Worm (Caenorhabditis elegans): ENCODE data around the gene mtm-9.

mtm-9 gene

ce11 chrV:3759419-3759915 lies 16.1 kb downstream of the mtm-9 start, which contains the start of gene chk-1:
Gene chk-1, minus strand, starts transcription at chrV:3759469.
- TF ChIP-seq snpc-1.1 (tag; optimal IDR thresholded peaks at IDR 0.05; ENCODE audit: insufficient read depth) = peak; percentile 9
- TF ChIP-seq rcor-1 (GFP tag; IDR thresholded peaks at IDR 0.05) = 0 out of 2 replicates have a peak, but pooled peaks have one; percentile 9
- peak; percentile 8 for TF ChIP-seq pha-4 (tag; optimal IDR thresholded peaks at IDR 0.05)
- no peak for TF ChIP-seq Y79H2A.3 (GFP tag; conservative IDR thresholded peaks at IDR 0.05)
- TF ChIP-seq Y53G8AR.9 (GFP tag; conservative IDR thresholded peaks at IDR 0.05) = no peak
- TF ChIP-seq efl-1 (GFP tag; optimal IDR thresholded peaks at IDR 0.05) = peak; percentile 80
- no peak for TF ChIP-seq lag-1 (GFP tag; IDR thresholded peaks at IDR 0.05)
- no peak for TF ChIP-seq cebp-1 (GFP tag; IDR thresholded peaks at IDR 0.05)
- no peak for TF ChIP-seq cebp-1 (tag; optimal IDR thresholded peaks at IDR 0.05)
- peak; percentile 88 for TF ChIP-seq lin-54 (GFP tag; optimal IDR thresholded peaks at IDR 0.05)
- peak; percentile 84 for TF ChIP-seq dpl-1 (GFP tag; optimal IDR thresholded peaks at IDR 0.05)
- TF ChIP-seq B0336.3 (GFP tag; IDR thresholded peaks at IDR 0.05) = no peak
- no peak for TF ChIP-seq F55B11.4 (tag; optimal IDR thresholded peaks at IDR 0.05; ENCODE audit: borderline replicate concordance, insufficient read depth)
- TF ChIP-seq C06A6.2 (GFP tag; conservative IDR thresholded peaks at IDR 0.05) = no peak
- no peak for TF ChIP-seq ceh-40 (GFP tag; IDR thresholded peaks at IDR 0.05)
- TF ChIP-seq attf-5 (GFP tag; optimal IDR thresholded peaks at IDR 0.05) = peak; percentile 71
- TF ChIP-seq dox-1 (GFP tag; IDR thresholded peaks at IDR 0.05) = peak; percentile 48
- TF ChIP-seq pbrm-1 (GFP tag; IDR thresholded peaks at IDR 0.05) = no peak
- no peak for TF ChIP-seq mel-28 (tag; optimal IDR thresholded peaks at IDR 0.05; ENCODE audit: borderline replicate concordance)
- no peak for TF ChIP-seq nhr-27 (tag; optimal IDR thresholded peaks at IDR 0.05)
- TF ChIP-seq attf-3 (GFP tag; conservative IDR thresholded peaks at IDR 0.05) = peak; percentile 98
- TF ChIP-seq dpff-1 (tag; optimal IDR thresholded peaks at IDR 0.05) = no peak
- no peak for TF ChIP-seq ztf-22 (GFP tag; optimal IDR thresholded peaks at IDR 0.05)
- TF ChIP-seq lin-35 (GFP tag; optimal IDR thresholded peaks at IDR 0.05) = peak in 2 of 3 experiments; percentile 32 to 87
- TF ChIP-seq hmg-20 (GFP tag; IDR thresholded peaks at IDR 0.05) = no peak
- peak; percentile 33; the same call in 1 of the 2 replicates for TF ChIP-seq madf-8 (GFP tag; conservative IDR thresholded peaks at IDR 0.05)
- peak; percentile 22; the same call in 1 of the 2 replicates for TF ChIP-seq mcd-1 (GFP tag; IDR thresholded peaks at IDR 0.05)
- peak; percentile 77 for TF ChIP-seq F23B12.7 (tag; optimal IDR thresholded peaks at IDR 0.05; ENCODE audit: insufficient read depth)
- TF ChIP-seq lir-1 (GFP tag; conservative IDR thresholded peaks at IDR 0.05) = no peak
- 0 out of 2 replicates have a peak, but pooled peaks have one; percentile 8 for TF ChIP-seq zfh-2 (GFP tag; conservative IDR thresholded peaks at IDR 0.05)
- TF ChIP-seq egl-44 (GFP tag; IDR thresholded peaks at IDR 0.05) = no peak
- no peak for TF ChIP-seq attf-6 (GFP tag; IDR thresholded peaks at IDR 0.05)
- TF ChIP-seq snpc-3.4 (tag; optimal IDR thresholded peaks at IDR 0.05) = peak; percentile 7
- peak; percentile 38 for TF ChIP-seq lsl-1 (GFP tag; optimal IDR thresholded peaks at IDR 0.05)
- peak; percentile 49; the same call in 1 of the 2 replicates for TF ChIP-seq madf-6 (GFP tag; IDR thresholded peaks at IDR 0.05)

DNA sequence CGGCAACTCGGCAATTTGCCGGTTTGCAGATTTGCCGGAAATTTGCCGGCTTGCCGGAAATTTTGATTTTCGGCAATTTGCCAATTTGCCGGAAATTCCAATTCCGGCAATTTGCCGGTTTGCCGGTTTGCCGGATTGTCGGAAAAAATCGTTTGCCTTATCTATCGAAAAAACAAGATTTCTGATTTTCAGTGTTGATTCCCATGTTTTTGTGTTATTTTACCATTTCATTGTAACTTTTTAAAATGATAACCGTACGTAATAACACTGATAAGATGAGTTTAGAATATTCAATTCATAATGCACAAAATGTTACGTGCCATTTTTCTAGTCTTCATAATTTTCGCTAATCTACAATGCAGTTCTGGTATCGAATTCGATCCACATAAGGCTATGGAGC lies 17.5 kb downstream of the mtm-9 start, which contains the start of gene oac-55:
TSS of gene oac-55 (plus strand) at position 301 of the 400 bp plus-strand sequence.
- no peak for TF ChIP-seq die-1 (tag; optimal IDR thresholded peaks at IDR 0.05)
- TF ChIP-seq egl-18 (GFP tag; IDR thresholded peaks at IDR 0.05) = no peak
- TF ChIP-seq pbrm-1 (GFP tag; IDR thresholded peaks at IDR 0.05) = no peak
- no peak for TF ChIP-seq hmg-20 (GFP tag; IDR thresholded peaks at IDR 0.05)
- no peak for TF ChIP-seq ceh-100 (GFP tag; IDR thresholded peaks at IDR 0.05)
- no peak for TF ChIP-seq mxl-1 (tag; optimal IDR thresholded peaks at IDR 0.05)
- TF ChIP-seq lin-54 (GFP tag; optimal IDR thresholded peaks at IDR 0.05) = no peak
- no peak for TF ChIP-seq aptf-3 (GFP tag; IDR thresholded peaks at IDR 0.05)
- TF ChIP-seq K11D2.4 (GFP tag; IDR thresholded peaks at IDR 0.05) = no peak
- no peak for TF ChIP-seq Y56A3A.18 (GFP tag; IDR thresholded peaks at IDR 0.05)
- TF ChIP-seq madf-8 (GFP tag; conservative IDR thresholded peaks at IDR 0.05) = no peak
- no peak for TF ChIP-seq madf-6 (GFP tag; IDR thresholded peaks at IDR 0.05)
- no peak for TF ChIP-seq T26A5.8 (tag; optimal IDR thresholded peaks at IDR 0.05)
- TF ChIP-seq hlh-12 (tag; optimal IDR thresholded peaks at IDR 0.05) = no peak
- TF ChIP-seq nhr-120 (GFP tag; IDR thresholded peaks at IDR 0.05) = no peak
- TF ChIP-seq dpff-1 (tag; optimal IDR thresholded peaks at IDR 0.05) = no peak
- TF ChIP-seq attf-6 (GFP tag; IDR thresholded peaks at IDR 0.05) = no peak
- TF ChIP-seq ceh-91 (GFP tag; IDR thresholded peaks at IDR 0.05) = no peak
- no peak for TF ChIP-seq F55B11.4 (tag; optimal IDR thresholded peaks at IDR 0.05; ENCODE audit: borderline replicate concordance, insufficient read depth)
